Fruit fly (Drosophila melanogaster) whole organism: ENCODE data around the gene CG18599.

ENCODE experiments used
- CG8478 ChIP-seq: fragments of >200 bp; optimal IDR thresholded peaks from 2 replicates; lab custom pipeline; 2018; ENCODE audit warnings: inconsistent platforms
- Dll ChIP-seq: fragments of >200 bp; optimal IDR thresholded peaks from 2 replicates; lab custom pipeline; 2017
- EcR ChIP-seq, 2 experiments: fragments of >200 bp; optimal IDR thresholded peaks; 2 replicates each; lab custom pipeline; 2017; ENCODE audit warnings: missing biosample characterization in 2 of 2, missing genetic modification characterization in 2 of 2, missing genetic modification reagents in 2 of 2
- pan ChIP-seq: fragments of >200 bp; optimal IDR thresholded peaks from 2 replicates; lab custom pipeline; 2017
- psq ChIP-seq: fragments of >200 bp; optimal IDR thresholded peaks from 2 replicates; lab custom pipeline; 2017
- usp ChIP-seq: fragments of >200 bp; optimal IDR thresholded peaks from 2 replicates; lab custom pipeline; 2017; ENCODE audit warnings: missing biosample characterization, missing genetic modification characterization, mixed read lengths

CG18599 gene

dm6 chr3R:18280866-18281473 is 13.4 kb downstream of the CG18599 start:
- TF ChIP-seq Dll (lab: Kevin White, UChicago) (no peak), pan (lab: Kevin White, UChicago) (no peak), psq (lab: Kevin White, UChicago) (no peak), CG8478 (no peak), usp (no peak), EcR (GFP tag; optimal IDR thresholded peaks at IDR 0.05; lab: Kevin White, UChicago) (no peak)

dm6 chr3R:18283441-18283840 is 15.9 kb downstream of the CG18599 start, which contains the start of the genes CG14312 and CG8064:
TSS of gene CG14312 (minus strand) at chr3R:18283528.
TSS of gene CG8064 (plus strand) at chr3R:18283660.
- TF ChIP-seq pan (lab: Kevin White, UChicago) (no peak), psq (lab: Kevin White, UChicago) (no peak), Dll (lab: Kevin White, UChicago) (no peak), usp (no peak), EcR (GFP tag; optimal IDR thresholded peaks at IDR 0.05; lab: Kevin White, UChicago) (no peak), CG8478 (no peak)

- TF ChIP-seq pan (lab: Kevin White, UChicago) (no peak), usp (no peak), EcR (GFP tag; optimal IDR thresholded peaks at IDR 0.05; lab: Kevin White, UChicago) (no peak), Dll (lab: Kevin White, UChicago) (no peak), psq (lab: Kevin White, UChicago) (no peak), CG8478 (no peak)
These were observed 21.1 kb downstream of the CG18599 start, which contains the start of gene CG7131 for dm6 chr3R:18288677-18289076. TSS of gene CG7131 (minus strand) at chr3R:18288777.

dm6 chr3R:18291831-18292230 is 24.2 kb downstream of the CG18599 start:
- TF ChIP-seq CG8478 (no peak), EcR (GFP tag; optimal IDR thresholded peaks at IDR 0.05; lab: Kevin White, UChicago) (no peak), psq (lab: Kevin White, UChicago) (no peak), usp (no peak), Dll (lab: Kevin White, UChicago) (no peak), pan (lab: Kevin White, UChicago) (no peak)

dm6 chr3R:18292371-18292770 is 24.8 kb downstream of the CG18599 start:
- TF ChIP-seq pan (lab: Kevin White, UChicago): no peak

- no peak for TF ChIP-seq EcR (GFP tag; optimal IDR thresholded peaks at IDR 0.05; lab: Kevin White, UChicago)
- no peak for TF ChIP-seq Dll (lab: Kevin White, UChicago)
- no peak for TF ChIP-seq psq (lab: Kevin White, UChicago)
- no peak for TF ChIP-seq usp
These were observed 26.9 kb downstream of the CG18599 start for dm6 chr3R:18294488-18294887.

- no peak for TF ChIP-seq CG8478
- no peak for TF ChIP-seq Dll (lab: Kevin White, UChicago)
- no peak for TF ChIP-seq usp
- no peak for TF ChIP-seq psq (lab: Kevin White, UChicago)
- TF ChIP-seq pan (lab: Kevin White, UChicago): no peak
- TF ChIP-seq EcR (GFP tag; optimal IDR thresholded peaks at IDR 0.05; lab: Kevin White, UChicago): no peak
These were observed 27.8 kb downstream of the CG18599 start for dm6 chr3R:18295262-18295944.

dm6 chr3R:18296084-18296483 is 28.5 kb downstream of the CG18599 start:
- TF ChIP-seq usp: no peak
- TF ChIP-seq Dll (lab: Kevin White, UChicago): no peak
- TF ChIP-seq psq (lab: Kevin White, UChicago): no peak
- TF ChIP-seq pan (lab: Kevin White, UChicago): no peak
- TF ChIP-seq CG8478: no peak
- TF ChIP-seq EcR (GFP tag; optimal IDR thresholded peaks at IDR 0.05; lab: Kevin White, UChicago): no peak

dm6 chr3R:18296737-18297136 is 29.1 kb downstream of the CG18599 start:
- TF ChIP-seq EcR (GFP tag; optimal IDR thresholded peaks at IDR 0.05; lab: Kevin White, UChicago): no peak
- no peak for TF ChIP-seq pan (lab: Kevin White, UChicago)
- no peak for TF ChIP-seq Dll (lab: Kevin White, UChicago)
- TF ChIP-seq psq (lab: Kevin White, UChicago): no peak
- no peak for TF ChIP-seq usp
- no peak for TF ChIP-seq CG8478

- no peak for TF ChIP-seq EcR (GFP tag; optimal IDR thresholded peaks at IDR 0.05; lab: Kevin White, UChicago)
These were observed 30.1 kb downstream of the CG18599 start for dm6 chr3R:18297444-18298297.

dm6 chr3R:18298298-18298899 is 30.8 kb downstream of the CG18599 start:
- no peak for TF ChIP-seq CG8478
- TF ChIP-seq usp: no peak
- TF ChIP-seq Dll (lab: Kevin White, UChicago): no peak
- no peak for TF ChIP-seq pan (lab: Kevin White, UChicago)
- TF ChIP-seq EcR (GFP tag; optimal IDR thresholded peaks at IDR 0.05; lab: Kevin White, UChicago): no peak
- no peak for TF ChIP-seq psq (lab: Kevin White, UChicago)

dm6 chr3R:18298900-18299321 is 31.3 kb downstream of the CG18599 start, which contains the start of gene Dlc90F:
TSS of gene Dlc90F (plus strand) at chr3R:18299229.
- TF ChIP-seq CG8478 (no peak), usp (no peak), psq (lab: Kevin White, UChicago) (no peak), EcR (GFP tag; optimal IDR thresholded peaks at IDR 0.05; lab: Kevin White, UChicago) (no peak), pan (lab: Kevin White, UChicago) (no peak), Dll (lab: Kevin White, UChicago) (no peak)
